Worm (Caenorhabditis elegans): ENCODE data around the gene Y102A11A.9.
"Not testable (repeated sequence)": the region's sequence is repeated elsewhere in the genome, so short reads cannot be mapped to it uniquely, and the experiment has no call there.

The Y102A11A.9 gene

DNA sequence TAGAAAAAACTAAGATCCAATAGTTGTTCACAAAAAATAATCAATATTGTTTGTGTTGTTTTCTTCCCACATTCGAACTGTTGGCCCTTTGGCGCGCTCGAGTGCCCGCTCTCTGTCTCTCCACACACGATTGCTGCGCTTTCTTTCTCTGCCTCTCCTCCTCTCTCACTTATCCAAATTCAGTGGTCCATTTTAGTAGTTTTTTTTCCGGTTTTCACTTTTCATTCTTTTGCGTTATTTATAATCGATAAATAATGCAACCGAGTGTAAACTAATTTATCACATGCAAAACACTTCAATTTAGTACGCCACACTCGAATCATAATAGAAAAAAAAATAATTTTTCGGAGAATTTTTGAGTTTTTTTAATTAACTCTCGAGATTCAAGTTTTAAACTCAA is 12.4 kb upstream of the Y102A11A.9 start:
- no peak for TF ChIP-seq dao-5 (tag; optimal IDR thresholded peaks at IDR 0.05)
- TF ChIP-seq W03F9.2 (tag; optimal IDR thresholded peaks at IDR 0.05) = no peak
- no peak for TF ChIP-seq him-1 (tag; optimal IDR thresholded peaks at IDR 0.05)

ce11 chrX:2013912-2014311 is 961 bp downstream of the Y102A11A.9 start:
- TF ChIP-seq W03F9.2 (tag; optimal IDR thresholded peaks at IDR 0.05) (no peak), him-1 (tag; optimal IDR thresholded peaks at IDR 0.05) (no peak)

DNA sequence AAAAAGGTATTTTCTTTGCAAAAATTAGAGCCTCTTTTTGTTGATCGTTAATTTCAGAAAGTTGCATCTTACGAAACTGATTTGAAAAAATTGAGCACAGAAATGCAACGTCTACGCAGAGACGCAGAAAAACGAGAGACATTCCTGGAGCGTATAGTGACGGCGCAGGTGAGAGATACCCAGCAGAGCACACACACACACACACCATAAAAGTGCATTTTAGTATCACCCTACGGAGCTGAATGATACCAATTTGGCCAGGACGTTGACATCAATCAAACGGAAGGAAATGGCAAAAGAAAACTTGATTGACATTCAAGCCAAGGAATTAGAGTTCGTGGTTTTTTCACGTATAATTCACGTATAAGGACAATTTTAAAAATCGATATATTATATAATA is 1.6 kb downstream of the Y102A11A.9 start:
- TF ChIP-seq dao-5 (tag; optimal IDR thresholded peaks at IDR 0.05) (no peak), him-1 (tag; optimal IDR thresholded peaks at IDR 0.05) (no peak), W03F9.2 (tag; optimal IDR thresholded peaks at IDR 0.05) (no peak)

ce11 chrX:2018211-2018610 is 5.3 kb downstream of the Y102A11A.9 start:
- TF ChIP-seq dao-5 (tag; optimal IDR thresholded peaks at IDR 0.05) = no peak
- no peak for TF ChIP-seq him-1 (tag; optimal IDR thresholded peaks at IDR 0.05)

- TF ChIP-seq W03F9.2 (tag; optimal IDR thresholded peaks at IDR 0.05) (no peak), him-1 (tag; optimal IDR thresholded peaks at IDR 0.05) (no peak), dao-5 (tag; optimal IDR thresholded peaks at IDR 0.05) (no peak)
Measured at ce11 chrX:2018848-2019247, 5.9 kb downstream of the Y102A11A.9 start, which contains the start of gene Y102A11A.3. Gene Y102A11A.3, plus strand, starts transcription at chrX:2019148.

DNA sequence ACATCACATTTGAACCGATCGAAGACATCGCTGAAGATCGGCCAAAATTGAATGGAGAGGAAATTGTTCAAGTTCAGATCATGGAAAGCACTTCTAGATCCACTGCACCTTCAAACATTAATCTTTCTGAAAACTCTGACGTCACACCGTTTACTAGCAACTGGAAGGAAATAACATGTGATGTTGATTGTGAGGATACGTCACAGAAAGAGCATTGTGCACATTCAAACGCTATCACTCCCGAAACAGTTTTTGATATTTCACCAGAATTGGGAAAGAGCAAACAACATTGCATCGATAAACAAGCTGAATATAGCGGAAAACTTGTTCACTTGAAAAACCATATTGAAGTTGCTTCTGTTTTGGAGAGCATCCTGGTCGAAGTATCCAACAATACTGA is 8.6 kb downstream of the Y102A11A.9 start:
- TF ChIP-seq W03F9.2 (tag; optimal IDR thresholded peaks at IDR 0.05) (no peak), him-1 (tag; optimal IDR thresholded peaks at IDR 0.05) (no peak), dao-5 (tag; optimal IDR thresholded peaks at IDR 0.05) (no peak)

- TF ChIP-seq him-1, W03F9.2, dao-5 (tag; optimal IDR thresholded peaks at IDR 0.05): not testable (repeated sequence)
Measured at ce11 chrX:2026342-2026741, 13.4 kb downstream of the Y102A11A.9 start, which contains the start of gene Y102A11A.2. Gene Y102A11A.2, plus strand, starts transcription at chrX:2026642.

DNA sequence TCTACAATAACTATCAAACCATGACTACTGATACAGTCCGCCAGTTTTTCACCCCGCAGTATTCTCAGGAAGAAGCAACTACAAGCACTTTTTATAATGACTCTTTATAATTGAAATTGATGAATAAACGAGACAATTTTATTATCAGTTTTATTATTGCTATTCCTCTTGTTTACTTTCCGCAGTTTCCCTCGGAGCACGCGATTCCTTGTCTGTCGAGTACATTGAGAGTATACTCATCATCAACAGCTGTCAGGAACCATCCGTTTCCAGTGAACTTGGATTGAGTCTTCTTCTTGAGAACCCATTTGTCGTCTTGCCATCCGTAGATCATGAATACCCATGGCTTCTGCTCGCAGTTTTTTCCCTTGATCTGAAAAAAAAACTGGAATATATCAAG is 17.9 kb downstream of the Y102A11A.9 start:
- no peak for TF ChIP-seq him-1 (tag; optimal IDR thresholded peaks at IDR 0.05)
- TF ChIP-seq dao-5 (tag; optimal IDR thresholded peaks at IDR 0.05) = no peak
- TF ChIP-seq W03F9.2 (tag; optimal IDR thresholded peaks at IDR 0.05) = no peak

- no peak for TF ChIP-seq him-1 (tag; optimal IDR thresholded peaks at IDR 0.05)
- TF ChIP-seq dao-5 (tag; optimal IDR thresholded peaks at IDR 0.05) = no peak
- TF ChIP-seq W03F9.2 (tag; optimal IDR thresholded peaks at IDR 0.05) = no peak
Measured at ce11 chrX:2031414-2031813, 18.5 kb downstream of the Y102A11A.9 start, which contains the start of gene Y102A11A.5. Gene Y102A11A.5, minus strand, starts transcription at chrX:2031588.

- TF ChIP-seq dao-5 (tag; optimal IDR thresholded peaks at IDR 0.05) (no peak), him-1 (tag; optimal IDR thresholded peaks at IDR 0.05) (no peak)
Measured at ce11 chrX:2035172-2035571, 22.2 kb downstream of the Y102A11A.9 start, which contains the start of gene ergi-1. Gene ergi-1, minus strand, starts transcription at chrX:2035272.

- no peak for TF ChIP-seq dao-5 (tag; optimal IDR thresholded peaks at IDR 0.05)
- TF ChIP-seq him-1 (tag; optimal IDR thresholded peaks at IDR 0.05) = no peak
- no peak for TF ChIP-seq W03F9.2 (tag; optimal IDR thresholded peaks at IDR 0.05)
Measured at ce11 chrX:2039358-2039757, 26.4 kb downstream of the Y102A11A.9 start, which contains the start of gene smex-2. Gene smex-2, minus strand, starts transcription at chrX:2039458.

DNA sequence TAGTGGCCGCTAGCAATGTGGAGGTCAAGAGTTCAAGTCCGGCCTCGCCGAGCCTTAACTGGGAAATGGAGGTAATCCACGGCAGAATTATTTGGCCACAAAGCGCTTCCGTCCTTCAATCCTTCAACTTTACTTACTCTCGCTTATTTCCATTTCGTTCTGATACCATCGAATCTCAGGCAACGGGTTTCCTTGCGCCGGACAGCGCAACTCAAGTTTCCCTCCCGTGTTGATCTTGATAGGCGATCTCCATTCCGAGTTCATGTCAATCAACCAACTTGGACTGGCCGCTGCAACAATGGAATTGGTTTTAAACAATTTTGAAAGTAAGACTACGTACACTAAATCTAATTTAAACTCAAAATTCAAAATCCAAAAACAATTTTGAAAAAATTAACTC is 27.9 kb downstream of the Y102A11A.9 start:
- TF ChIP-seq dao-5 (tag; optimal IDR thresholded peaks at IDR 0.05) (no peak), W03F9.2 (tag; optimal IDR thresholded peaks at IDR 0.05) (no peak), him-1 (tag; optimal IDR thresholded peaks at IDR 0.05) (no peak)

DNA sequence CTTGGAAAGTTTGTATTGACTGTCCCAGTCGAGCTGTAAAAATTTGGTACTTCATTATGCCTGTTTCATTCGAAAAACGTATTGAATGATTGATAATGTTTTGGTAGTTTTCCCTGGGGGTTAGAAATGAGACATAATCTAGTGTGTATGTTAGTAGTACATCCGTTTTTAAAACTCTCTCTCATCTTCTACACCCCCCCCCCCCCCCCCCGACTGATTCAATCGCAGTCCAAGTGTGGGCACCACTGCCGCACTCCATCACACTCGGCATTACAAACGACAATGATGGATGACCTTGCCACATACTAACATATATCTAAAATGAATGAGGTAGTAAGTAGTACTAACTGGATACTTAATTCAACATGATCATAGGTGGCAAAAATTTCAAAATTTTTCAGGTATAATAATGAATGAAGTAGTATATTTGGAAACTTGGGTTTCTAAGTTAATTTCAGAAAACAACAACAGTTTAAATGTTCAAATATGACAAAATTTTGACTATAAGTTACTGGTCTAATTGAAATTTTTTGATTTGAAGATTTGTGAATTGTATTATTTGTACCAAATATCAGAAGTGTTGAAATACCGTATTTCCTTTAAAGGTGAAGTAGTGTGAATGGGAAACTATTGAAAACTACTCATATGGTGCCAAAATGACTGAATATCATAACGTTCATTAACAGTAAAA is 28.6 kb downstream of the Y102A11A.9 start:
- no peak for TF ChIP-seq dao-5 (tag; optimal IDR thresholded peaks at IDR 0.05)
- TF ChIP-seq him-1 (tag; optimal IDR thresholded peaks at IDR 0.05) = no peak
- TF ChIP-seq W03F9.2 (tag; optimal IDR thresholded peaks at IDR 0.05) = no peak

ce11 chrX:2042621-2043020 is 29.7 kb downstream of the Y102A11A.9 start:
- TF ChIP-seq him-1 (tag; optimal IDR thresholded peaks at IDR 0.05) = no peak
- TF ChIP-seq W03F9.2 (tag; optimal IDR thresholded peaks at IDR 0.05) = no peak
- no peak for TF ChIP-seq dao-5 (tag; optimal IDR thresholded peaks at IDR 0.05)

DNA sequence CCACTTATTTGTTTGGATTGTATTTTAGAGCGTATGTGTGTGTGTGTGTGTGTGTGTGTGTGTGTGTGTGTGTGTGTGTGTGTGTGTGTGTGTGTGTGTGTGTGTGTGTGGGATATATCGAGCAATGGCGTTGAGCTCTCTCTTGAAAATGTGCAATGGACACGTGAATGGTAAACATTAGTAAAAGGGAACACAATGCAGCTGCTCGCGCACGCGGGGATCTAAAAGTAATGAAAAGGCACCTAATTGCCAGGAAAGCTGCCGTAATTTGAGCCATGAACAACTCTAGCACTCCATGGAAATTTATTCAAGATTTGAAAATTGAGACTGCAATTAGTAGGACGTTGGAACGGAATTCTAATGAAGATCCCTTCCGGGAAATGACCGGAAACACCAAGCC is 30.3 kb downstream of the Y102A11A.9 start:
- TF ChIP-seq dao-5 (tag; optimal IDR thresholded peaks at IDR 0.05) = no peak
- no peak for TF ChIP-seq W03F9.2 (tag; optimal IDR thresholded peaks at IDR 0.05)

Measured in whole organism, L4/young adult.